Worm (Caenorhabditis elegans) whole organism, L2 larva: ENCODE data around the gene C06C3.4.

Experiments
- F13H6.1 ChIP-seq: sonication (generic microtip); optimal IDR thresholded peaks from 2 replicates; lab custom pipeline; 2016; ENCODE audit warnings: missing genetic modification characterization, missing compliant biosample characterization
- ZK546.5 ChIP-seq: sonication (generic microtip); optimal IDR thresholded peaks from 2 replicates; lab custom pipeline; 2017; ENCODE audit warnings: missing biosample characterization, missing genetic modification characterization
- egl-27 ChIP-seq: sonication (generic microtip); optimal IDR thresholded peaks from 3 replicates; lab custom pipeline; 2017; ENCODE audit warnings: missing biosample characterization, missing genetic modification reagents, missing genetic modification characterization
- lin-13 ChIP-seq: fragments of 150-350 bp; optimal IDR thresholded peaks from 2 replicates; lab custom pipeline; 2014; ENCODE audit warnings: missing biosample characterization, missing genetic modification reagents, missing genetic modification characterization
- lin-39 ChIP-seq: fragments of 150-350 bp; optimal IDR thresholded peaks from 2 replicates; lab custom pipeline; 2014; ENCODE audit warnings: missing biosample characterization, missing genetic modification reagents, missing genetic modification characterization
- lsy-2 ChIP-seq, 2 experiments: fragments of 150-350 bp in 1 of 2; sonication (generic microtip) in 1 of 2; optimal IDR thresholded peaks; 2 replicates each; lab custom pipeline; 2014 to 2017; ENCODE audit warnings: missing biosample characterization in 2 of 2, missing genetic modification characterization in 2 of 2

- TF ChIP-seq lin-13 (GFP tag; lab: Kevin White, UChicago) (no peak), F13H6.1 (tag; lab: Kevin White, UChicago) (no peak), lin-39 (tag; lab: Kevin White, UChicago) (no peak), lsy-2 (tag; optimal IDR thresholded peaks at IDR 0.05; lab: Kevin White, UChicago) (no peak), egl-27 (no peak), ZK546.5 (tag; lab: Kevin White, UChicago) (no peak)
Measured at ce11 chrII:9407020-9407419, 33.9 kb downstream of the C06C3.4 start, which contains the start of gene mpz-6.
